Worm (Caenorhabditis elegans) whole organism, L1 larva: Measurements from ENCODE around the gene F16B12.1.
A peak's percentile ranks its signal among the peaks of the same experiment; 100 is the strongest.

Source experiments
- C34B4.2 ChIP-seq: sonication (generic microtip); optimal IDR thresholded peaks from 2 replicates; lab custom pipeline; 2017; ENCODE audit warnings: mild to moderate bottlenecking, missing genetic modification characterization, missing compliant biosample characterization
- Y116A8C.19 ChIP-seq: sonication (generic microtip); optimal IDR thresholded peaks from 2 replicates; lab custom pipeline; 2016; ENCODE audit warnings: missing compliant biosample characterization, missing genetic modification characterization, borderline replicate concordance
- aha-1 ChIP-seq: fragments of 150-350 bp; optimal IDR thresholded peaks from 2 replicates; lab custom pipeline; 2014; ENCODE audit warnings: missing biosample characterization, missing genetic modification characterization
- ama-1 ChIP-seq: fragments of 150-350 bp; optimal IDR thresholded peaks from 2 replicates; lab custom pipeline; 2014
- blmp-1 ChIP-seq: fragments of 150-350 bp; optimal IDR thresholded peaks from 2 replicates; lab custom pipeline; 2014; ENCODE audit warnings: missing biosample characterization, missing genetic modification characterization
- ceh-63 ChIP-seq: fragments of 200-800 bp; sonication (Bioruptor generic); optimal IDR thresholded peaks from 2 replicates; lab custom pipeline; 2018; ENCODE audit warnings: mild to moderate bottlenecking, missing genetic modification characterization, missing compliant biosample characterization
- ceh-8 ChIP-seq: fragments of 200-800 bp; sonication (Bioruptor generic); optimal IDR thresholded peaks from 2 replicates; lab custom pipeline; 2018; ENCODE audit warnings: mild to moderate bottlenecking, missing genetic modification characterization, moderate library complexity, missing compliant biosample characterization
- ceh-90 ChIP-seq: sonication (generic microtip); optimal IDR thresholded peaks from 2 replicates; lab custom pipeline; 2016; ENCODE audit warnings: missing genetic modification characterization, missing compliant biosample characterization
- dpl-1 ChIP-seq, 3 experiments: fragments of 150-350 bp in 2 of 3; sonication (generic microtip) in 1 of 3; optimal IDR thresholded peaks; 2 replicates each; lab custom pipeline; 2014 to 2017; ENCODE audit warnings: missing biosample characterization in 3 of 3, missing genetic modification characterization in 3 of 3, missing genetic modification reagents in 3 of 3
- efl-1 ChIP-seq, 4 experiments: fragments of 150-350 bp; optimal IDR thresholded peaks in 3 of 4; peaks in 1 of 4; 1 replicate in 1 of 4; 2 replicates in 3 of 4; lab custom pipeline; 2014; ENCODE audit warnings: missing biosample characterization in 2 of 4, missing genetic modification characterization in 2 of 4, missing genetic modification reagents in 2 of 4
- egl-13 ChIP-seq: sonication (generic microtip); optimal IDR thresholded peaks from 2 replicates; lab custom pipeline; 2016; ENCODE audit warnings: missing genotype, missing genetic modification reagents, missing genetic modification characterization, missing compliant biosample characterization
- elt-2 ChIP-seq: sonication (generic microtip); optimal IDR thresholded peaks from 2 replicates; lab custom pipeline; 2016; ENCODE audit warnings: missing genetic modification characterization, mild to moderate bottlenecking, inconsistent platforms, missing compliant biosample characterization, missing genetic modification reagents
- elt-3 ChIP-seq, 6 experiments: fragments of 150-350 bp in 1 of 6; sonication (generic microtip); optimal IDR thresholded peaks; 2 replicates each; lab custom pipeline; 2017 to 2018; ENCODE audit warnings: missing biosample characterization in 6 of 6, missing genetic modification characterization in 6 of 6, inconsistent platforms in 1 of 6
- fkh-10 ChIP-seq: sonication (generic microtip); optimal IDR thresholded peaks from 2 replicates; lab custom pipeline; 2017; ENCODE audit warnings: missing biosample characterization, missing genetic modification reagents, missing genetic modification characterization
- fkh-8 ChIP-seq: sonication (generic microtip); optimal IDR thresholded peaks from 2 replicates; lab custom pipeline; 2016; ENCODE audit warnings: mild to moderate bottlenecking, missing genetic modification characterization, missing compliant biosample characterization
- grh-1 ChIP-seq: fragments of 200-800 bp; sonication (Bioruptor generic); IDR thresholded peaks from 2 replicates; pipeline ENCODE4 v1.3.6; 2022; ENCODE audit warnings: missing genetic modification reagents, missing genetic modification characterization, missing compliant biosample characterization
- hlh-4 ChIP-seq: sonication (generic microtip); optimal IDR thresholded peaks from 2 replicates; lab custom pipeline; 2016; ENCODE audit warnings: mild to moderate bottlenecking, missing genetic modification characterization, missing compliant biosample characterization
- isw-1 ChIP-seq: fragments of 200-800 bp; sonication (Bioruptor generic); IDR thresholded peaks from 2 replicates; pipeline ENCODE4 v1.3.6; 2022; ENCODE audit warnings: missing genetic modification characterization, missing compliant biosample characterization
- lin-35 ChIP-seq, 2 experiments: fragments of 150-350 bp; optimal IDR thresholded peaks; 2 replicates each; lab custom pipeline; 2014; ENCODE audit warnings: missing biosample characterization in 2 of 2, missing genetic modification characterization in 2 of 2, missing genetic modification reagents in 2 of 2
- lir-3 ChIP-seq: sonication (generic microtip); optimal IDR thresholded peaks from 2 replicates; lab custom pipeline; 2016; ENCODE audit warnings: mild to moderate bottlenecking, missing genetic modification characterization, moderate library complexity, missing compliant biosample characterization; ENCODE audit not compliant: poor library complexity
- mab-9 ChIP-seq: fragments of 200-800 bp; sonication (Bioruptor generic); IDR thresholded peaks from 2 replicates; pipeline ENCODE4 v1.3.6; 2022; ENCODE audit warnings: missing genetic modification reagents, missing genetic modification characterization, missing compliant biosample characterization
- mdl-1 ChIP-seq, 2 experiments: fragments of 150-350 bp; optimal IDR thresholded peaks; 2 replicates each; lab custom pipeline; 2014 to 2017; ENCODE audit warnings: missing biosample characterization in 2 of 2, missing genetic modification characterization in 2 of 2, inconsistent platforms in 1 of 2
- nhr-28 ChIP-seq: fragments of 150-350 bp; optimal IDR thresholded peaks from 2 replicates; lab custom pipeline; 2014; ENCODE audit warnings: missing biosample characterization, missing genetic modification characterization
- nhr-71 ChIP-seq: sonication (generic microtip); optimal IDR thresholded peaks from 2 replicates; lab custom pipeline; 2016; ENCODE audit warnings: mild to moderate bottlenecking, missing genetic modification characterization, moderate library complexity, missing compliant biosample characterization
- pax-3 ChIP-seq: fragments of 200-800 bp; sonication (Bioruptor generic); optimal IDR thresholded peaks from 2 replicates; lab custom pipeline; 2018; ENCODE audit warnings: mild to moderate bottlenecking, missing genetic modification characterization, moderate library complexity, missing compliant biosample characterization
- pqm-1 ChIP-seq: sonication (generic microtip); optimal IDR thresholded peaks from 3 replicates; lab custom pipeline; 2017; ENCODE audit warnings: missing biosample characterization, missing genetic modification characterization
- sox-4 ChIP-seq: sonication (generic microtip); optimal IDR thresholded peaks from 2 replicates; lab custom pipeline; 2016; ENCODE audit warnings: missing genetic modification characterization, missing compliant biosample characterization
- sup-37 ChIP-seq: fragments of 200-800 bp; sonication (Bioruptor generic); optimal IDR thresholded peaks from 2 replicates; lab custom pipeline; 2018; ENCODE audit warnings: mild to moderate bottlenecking, missing genetic modification characterization, missing compliant biosample characterization
- tlp-1 ChIP-seq: fragments of 150-350 bp; optimal IDR thresholded peaks from 2 replicates; lab custom pipeline; 2014; ENCODE audit warnings: missing biosample characterization, missing genetic modification characterization
- unc-130 ChIP-seq: fragments of 150-350 bp; optimal IDR thresholded peaks from 2 replicates; lab custom pipeline; 2017; ENCODE audit warnings: missing biosample characterization, missing genetic modification characterization, inconsistent platforms
- unc-86 ChIP-seq: sonication (generic microtip); optimal IDR thresholded peaks from 2 replicates; lab custom pipeline; 2016; ENCODE audit warnings: missing genetic modification characterization, missing compliant biosample characterization
- vab-15 ChIP-seq: sonication (generic microtip); optimal IDR thresholded peaks from 2 replicates; lab custom pipeline; 2017; ENCODE audit warnings: missing genotype, mild to moderate bottlenecking, missing genetic modification characterization, missing compliant biosample characterization
- zag-1 ChIP-seq: fragments of 150-350 bp; optimal IDR thresholded peaks from 2 replicates; lab custom pipeline; 2014; ENCODE audit warnings: missing biosample characterization, missing genetic modification characterization

Gene F16B12.1

ce11 chrX:14069528-14069927 is 15.8 kb upstream of the F16B12.1 start:
- no peak for TF ChIP-seq isw-1
- peak; percentile 98 for TF ChIP-seq blmp-1

- TF ChIP-seq elt-2 (tag; lab: Kevin White, UChicago) (peak; percentile 78), lin-35 (GFP tag; optimal IDR thresholded peaks at IDR 0.05; lab: Kevin White, UChicago) (peak in 1 of 2 experiments; percentile 6), nhr-28 (tag; lab: Kevin White, UChicago) (no peak)
Measured at ce11 chrX:14070950-14071349, 14.4 kb upstream of the F16B12.1 start, which contains the start of gene C33G3.4. TSS of gene C33G3.4 (plus strand) at chrX:14071162.

- no peak for TF ChIP-seq sup-37 (GFP tag; lab: Kevin White, UChicago)
- no peak for TF ChIP-seq pqm-1 (tag; lab: Kevin White, UChicago)
- TF ChIP-seq elt-3 (tag; optimal IDR thresholded peaks at IDR 0.05; lab: Kevin White, UChicago) = no peak
- TF ChIP-seq Y116A8C.19 (tag; lab: Kevin White, UChicago) = no peak
- no peak for TF ChIP-seq tlp-1
- TF ChIP-seq C34B4.2 (tag; lab: Kevin White, UChicago) = no peak
- TF ChIP-seq ceh-8 = no peak
- TF ChIP-seq egl-13 (tag; lab: Kevin White, UChicago) = no peak
- TF ChIP-seq, all 84 proteins: peak for 0
Measured at ce11 chrX:14078574-14078973, 6.7 kb upstream of the F16B12.1 start, which contains the start of gene C33G3.5. TSS of gene C33G3.5 (minus strand) at chrX:14078674.

ce11 chrX:14084230-14084629 is 1.1 kb upstream of the F16B12.1 start, which contains the start of gene C33G3.6:
TSS of gene C33G3.6 (minus strand) at chrX:14084330.
- TF ChIP-seq ceh-90 (tag; lab: Kevin White, UChicago) (no peak), egl-13 (tag; lab: Kevin White, UChicago) (no peak), grh-1 (GFP tag; lab: Robert Waterston, UW) (no peak), fkh-10 (GFP tag; lab: Kevin White, UChicago) (no peak), zag-1 (tag; lab: Kevin White, UChicago) (no peak), hlh-4 (no peak), dpl-1 (GFP tag; optimal IDR thresholded peaks at IDR 0.05; lab: Kevin White, UChicago) (no peak), sox-4 (tag; lab: Kevin White, UChicago) (no peak), aha-1 (tag; lab: Kevin White, UChicago) (no peak), nhr-71 (tag; lab: Kevin White, UChicago) (no peak), mdl-1 (tag; optimal IDR thresholded peaks at IDR 0.05; lab: Kevin White, UChicago) (no peak)

ce11 chrX:14090089-14090488 is 4.8 kb downstream of the F16B12.1 start, which contains the start of gene dsl-4:
TSS of gene dsl-4 (plus strand) at chrX:14090389.
- no peak for TF ChIP-seq elt-3 (tag; optimal IDR thresholded peaks at IDR 0.05; lab: Kevin White, UChicago)
- TF ChIP-seq unc-86 (tag; lab: Kevin White, UChicago) = no peak
- TF ChIP-seq ceh-63 (GFP tag; lab: Kevin White, UChicago) = no peak
- no peak for TF ChIP-seq isw-1
- no peak for TF ChIP-seq fkh-8 (tag; lab: Kevin White, UChicago)
- no peak for TF ChIP-seq egl-13 (tag; lab: Kevin White, UChicago)
- TF ChIP-seq fkh-10 (GFP tag; lab: Kevin White, UChicago) = no peak
- no peak for TF ChIP-seq pax-3 (tag; lab: Kevin White, UChicago)
- TF ChIP-seq ama-1 (lab: Kevin White, UChicago) = no peak
- TF ChIP-seq mab-9 = no peak
- no peak for TF ChIP-seq blmp-1
- no peak for TF ChIP-seq vab-15 (tag; lab: Kevin White, UChicago)
- no peak for TF ChIP-seq lir-3
- no peak for TF ChIP-seq unc-130

- TF ChIP-seq nhr-28 (tag; lab: Kevin White, UChicago) = no peak
- TF ChIP-seq efl-1 (optimal IDR thresholded peaks at IDR 0.05; lab: Kevin White, UChicago) = no peak
- peak in 1 of 2 experiments; percentile 70 for TF ChIP-seq efl-1 (GFP tag; optimal IDR thresholded peaks at IDR 0.05 in 1 of 2; lab: Kevin White, UChicago)
Measured at ce11 chrX:14090990-14091389, 5.7 kb downstream of the F16B12.1 start.
